Fruit fly (Drosophila melanogaster) whole organism, prepupa: ENCODE measurements around the gene CG34305.

Experiments used
- CG10669 ChIP-seq: fragments of 200-800 bp; sonication (Bioruptor generic); optimal IDR thresholded peaks from 3 replicates; lab custom pipeline; 2018; ENCODE audit warnings: missing biosample characterization, mild to moderate bottlenecking, missing genetic modification characterization, moderate library complexity
- CG11294 ChIP-seq: fragments of 200-800 bp; sonication (Bioruptor generic); IDR thresholded peaks from 2 replicates; pipeline ENCODE4 v1.3.6; 2022; ENCODE audit warnings: missing biosample characterization, missing genetic modification characterization
- CG11902 ChIP-seq: fragments of 200-800 bp; sonication (Bioruptor generic); optimal IDR thresholded peaks from 3 replicates; lab custom pipeline; 2016; ENCODE audit warnings: missing biosample characterization, missing genetic modification characterization
- CG15336 ChIP-seq: fragments of 200-800 bp; sonication (Bioruptor generic); IDR thresholded peaks from 2 replicates; pipeline ENCODE4 v1.3.6; 2022; ENCODE audit warnings: missing biosample characterization, missing genetic modification characterization
- CG16779 ChIP-seq: fragments of 200-800 bp; sonication (Bioruptor generic); optimal IDR thresholded peaks from 3 replicates; lab custom pipeline; 2017; ENCODE audit warnings: missing biosample characterization, mild to moderate bottlenecking, missing genetic modification characterization
- CG31627 ChIP-seq: fragments of 200-800 bp; sonication (Bioruptor generic); optimal IDR thresholded peaks from 3 replicates; lab custom pipeline; 2016; ENCODE audit warnings: missing biosample characterization, missing genetic modification characterization
- CG32006 ChIP-seq: fragments of 200-800 bp; sonication (Bioruptor generic); optimal IDR thresholded peaks from 3 replicates; lab custom pipeline; 2017; ENCODE audit warnings: missing biosample characterization, mild to moderate bottlenecking, missing genetic modification characterization
- CG34406 ChIP-seq: fragments of 200-800 bp; sonication (Bioruptor generic); optimal IDR thresholded peaks from 3 replicates; lab custom pipeline; 2016; ENCODE audit warnings: missing biosample characterization, missing genetic modification characterization
- CG3919 ChIP-seq: fragments of 200-800 bp; sonication (Bioruptor generic); optimal IDR thresholded peaks from 3 replicates; lab custom pipeline; 2016; ENCODE audit warnings: missing biosample characterization, missing genetic modification characterization
- CG4318 ChIP-seq: fragments of 200-800 bp; sonication (Bioruptor generic); optimal IDR thresholded peaks from 3 replicates; lab custom pipeline; 2017; ENCODE audit warnings: missing biosample characterization, mild to moderate bottlenecking, missing genetic modification characterization
- CG6163 ChIP-seq: fragments of 200-800 bp; sonication (Bioruptor generic); IDR thresholded peaks from 3 replicates; pipeline ENCODE4 v1.3.6; 2022; ENCODE audit warnings: missing biosample characterization, missing genetic modification characterization
- CG6276 ChIP-seq: fragments of 200-800 bp; sonication (Bioruptor generic); optimal IDR thresholded peaks from 2 replicates; lab custom pipeline; 2017; ENCODE audit warnings: missing biosample characterization, mild to moderate bottlenecking, missing genetic modification characterization
- CG6792 ChIP-seq: fragments of 200-800 bp; sonication (Bioruptor generic); optimal IDR thresholded peaks from 3 replicates; lab custom pipeline; 2016; ENCODE audit warnings: missing biosample characterization, missing genetic modification characterization
- CG6808 ChIP-seq: fragments of 200-800 bp; sonication (Bioruptor generic); optimal IDR thresholded peaks from 3 replicates; lab custom pipeline; 2017; ENCODE audit warnings: missing biosample characterization, missing genetic modification characterization, mild to moderate bottlenecking, moderate library complexity, missing genetic modification reagents
- CG7368 ChIP-seq: fragments of 200-800 bp; sonication (Bioruptor generic); optimal IDR thresholded peaks from 3 replicates; lab custom pipeline; 2016; ENCODE audit warnings: missing biosample characterization, missing genetic modification characterization
- CG8119 ChIP-seq: fragments of 200-800 bp; sonication (Bioruptor generic); IDR thresholded peaks from 3 replicates; pipeline ENCODE4 v1.3.6; 2022; ENCODE audit warnings: missing biosample characterization, missing genetic modification characterization
- CG8632 ChIP-seq: fragments of 200-800 bp; sonication (Bioruptor generic); optimal IDR thresholded peaks from 3 replicates; lab custom pipeline; 2016; ENCODE audit warnings: missing biosample characterization, missing genetic modification characterization
- Eip75B ChIP-seq: fragments of 200-800 bp; sonication (Bioruptor generic); optimal IDR thresholded peaks from 3 replicates; lab custom pipeline; 2016; ENCODE audit warnings: missing biosample characterization, missing genetic modification characterization
- Eip78C ChIP-seq: fragments of 200-800 bp; sonication (Bioruptor generic); peaks from one replicate; lab custom pipeline; 2016; ENCODE audit warnings: missing biosample characterization, missing genetic modification characterization
- Eip93F ChIP-seq: fragments of 200-800 bp; sonication (Bioruptor generic); optimal IDR thresholded peaks from 2 replicates; lab custom pipeline; 2016; ENCODE audit warnings: missing biosample characterization, mild to moderate bottlenecking, missing genetic modification characterization
- Ets96B ChIP-seq: fragments of 200-800 bp; optimal IDR thresholded peaks from 2 replicates; lab custom pipeline; 2019; ENCODE audit warnings: missing biosample characterization, mild to moderate bottlenecking, missing genetic modification characterization, moderate library complexity
- Gug ChIP-seq: fragments of 200-800 bp; sonication (Bioruptor generic); IDR thresholded peaks from 2 replicates; pipeline ENCODE4 v1.3.6; 2022; ENCODE audit warnings: missing biosample characterization, missing genetic modification characterization
- Hr39 ChIP-seq: fragments of 200-800 bp; sonication (Bioruptor generic); optimal IDR thresholded peaks from 2 replicates; lab custom pipeline; 2016; ENCODE audit warnings: missing biosample characterization, missing genetic modification characterization
- Hr4 ChIP-seq: fragments of 200-800 bp; sonication (Bioruptor generic); optimal IDR thresholded peaks from 3 replicates; lab custom pipeline; 2016; ENCODE audit warnings: missing biosample characterization, missing genetic modification characterization
- Lpt ChIP-seq: fragments of 200-800 bp; sonication (Bioruptor generic); optimal IDR thresholded peaks from 3 replicates; lab custom pipeline; 2016; ENCODE audit warnings: missing biosample characterization, missing genetic modification characterization
- OdsH ChIP-seq: fragments of 200-800 bp; sonication (Bioruptor generic); optimal IDR thresholded peaks from 3 replicates; lab custom pipeline; 2016; ENCODE audit warnings: missing biosample characterization, missing genetic modification characterization
- Smox ChIP-seq: fragments of 200-800 bp; sonication (Bioruptor generic); optimal IDR thresholded peaks from 3 replicates; lab custom pipeline; 2016; ENCODE audit warnings: missing biosample characterization, missing genetic modification characterization
- Sox14 ChIP-seq: fragments of 200-800 bp; sonication (Bioruptor generic); optimal IDR thresholded peaks from 3 replicates; lab custom pipeline; 2016; ENCODE audit warnings: missing biosample characterization, missing genetic modification characterization
- Sox15 ChIP-seq: fragments of 200-800 bp; sonication (Bioruptor generic); optimal IDR thresholded peaks from 3 replicates; lab custom pipeline; 2016; ENCODE audit warnings: missing biosample characterization, missing genetic modification characterization
- cyc ChIP-seq: fragments of 200-800 bp; sonication (Bioruptor generic); optimal IDR thresholded peaks from 3 replicates; lab custom pipeline; 2016; ENCODE audit warnings: missing biosample characterization, missing genetic modification characterization
- dac ChIP-seq: fragments of 200-800 bp; sonication (Bioruptor generic); optimal IDR thresholded peaks from 2 replicates; lab custom pipeline; 2017; ENCODE audit warnings: missing biosample characterization, mild to moderate bottlenecking, missing genetic modification characterization
- dsx ChIP-seq: fragments of 200-800 bp; optimal IDR thresholded peaks from 3 replicates; lab custom pipeline; 2019; ENCODE audit warnings: missing biosample characterization, mild to moderate bottlenecking, missing genetic modification characterization, moderate library complexity; ENCODE audit not compliant: poor library complexity, severe bottlenecking
- esn ChIP-seq: fragments of 200-800 bp; sonication (Bioruptor generic); optimal IDR thresholded peaks from 2 replicates; lab custom pipeline; 2016; ENCODE audit warnings: missing biosample characterization, mild to moderate bottlenecking, missing genetic modification characterization, moderate library complexity
- fd59A ChIP-seq: fragments of 200-800 bp; sonication (Bioruptor generic); optimal IDR thresholded peaks from 2 replicates; lab custom pipeline; 2017; ENCODE audit warnings: missing biosample characterization, mild to moderate bottlenecking, missing genetic modification characterization, missing genetic modification reagents
- fkh ChIP-seq: fragments of 200-800 bp; sonication (Bioruptor generic); optimal IDR thresholded peaks from 3 replicates; lab custom pipeline; 2017; ENCODE audit warnings: missing biosample characterization, mild to moderate bottlenecking, missing genetic modification characterization, moderate library complexity
- pdm3 ChIP-seq: fragments of 200-800 bp; sonication (Bioruptor generic); optimal IDR thresholded peaks from 3 replicates; lab custom pipeline; 2016; ENCODE audit warnings: missing biosample characterization, missing genetic modification characterization
- spab ChIP-seq: fragments of 200-800 bp; sonication (Bioruptor generic); optimal IDR thresholded peaks from 2 replicates; lab custom pipeline; 2017; ENCODE audit warnings: missing biosample characterization, mild to moderate bottlenecking, missing genetic modification characterization, missing genetic modification reagents
- ss ChIP-seq, 2 experiments: fragments of 200-800 bp; sonication (Bioruptor generic); optimal IDR thresholded peaks; 2 replicates in 1 of 2; 3 replicates in 1 of 2; lab custom pipeline; 2017 to 2018; ENCODE audit warnings: mild to moderate bottlenecking in 2 of 2, missing biosample characterization in 2 of 2, missing genetic modification characterization in 2 of 2, moderate library complexity in 1 of 2
- svp ChIP-seq: fragments of 200-800 bp; sonication (Bioruptor generic); peaks from one replicate; lab custom pipeline; 2016; ENCODE audit warnings: missing biosample characterization, missing genetic modification characterization
- vri ChIP-seq: fragments of 200-800 bp; sonication (Bioruptor generic); optimal IDR thresholded peaks from 3 replicates; lab custom pipeline; 2016; ENCODE audit warnings: missing biosample characterization, mild to moderate bottlenecking, missing genetic modification characterization

Gene CG34305

DNA sequence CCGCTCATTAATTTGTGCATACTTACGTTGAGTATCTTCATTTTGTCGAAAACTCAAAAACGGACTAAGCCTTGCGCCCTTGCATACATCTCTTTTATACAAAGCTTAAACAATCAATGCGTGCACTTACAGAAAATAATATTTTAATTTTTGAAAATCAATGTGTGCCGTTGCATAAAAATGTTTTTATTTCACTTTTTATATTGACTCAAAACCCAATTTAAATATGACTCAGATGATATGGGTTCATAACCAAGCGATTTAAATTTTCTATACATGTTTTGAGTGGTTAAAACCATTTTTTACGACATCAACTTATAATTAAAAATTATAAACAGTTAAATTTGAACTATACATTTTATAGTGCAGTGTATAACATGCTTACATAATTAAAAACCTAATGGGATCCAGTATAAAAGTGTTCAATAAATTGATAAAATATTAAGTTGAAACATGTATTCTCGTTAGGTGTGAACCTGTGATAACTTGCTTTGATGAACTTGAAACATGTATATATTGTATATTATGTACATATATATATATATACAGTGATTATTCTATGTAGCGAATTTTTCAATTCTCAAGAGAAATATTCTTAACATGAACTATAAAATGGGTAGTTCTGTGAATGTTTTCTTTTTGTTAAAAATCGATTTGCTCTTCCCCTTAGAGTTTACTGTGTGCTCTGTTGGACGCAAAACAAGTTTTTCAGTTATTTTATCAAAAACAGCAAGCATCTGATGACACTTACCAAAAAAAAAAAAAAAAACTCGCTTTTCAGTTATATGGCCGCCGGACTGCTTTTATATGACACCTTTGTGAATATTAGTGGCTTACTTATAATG lies at the start of gene CG34305 (continued):
- TF ChIP-seq CG6276 (no peak), CG32006 (GFP tag; lab: Kevin White, UChicago) (no peak), CG16779 (tag; lab: Kevin White, UChicago) (no peak), CG3919 (GFP tag; lab: Kevin White, UChicago) (peak; percentile 11), Smox (GFP tag; lab: Kevin White, UChicago) (peak; percentile 39), CG11294 (GFP tag; lab: Robert Waterston, UW) (no peak), dac (GFP tag; lab: Kevin White, UChicago) (no peak), CG8119 (no peak), Hr39 (GFP tag; lab: Kevin White, UChicago) (peak; percentile 46)

DNA sequence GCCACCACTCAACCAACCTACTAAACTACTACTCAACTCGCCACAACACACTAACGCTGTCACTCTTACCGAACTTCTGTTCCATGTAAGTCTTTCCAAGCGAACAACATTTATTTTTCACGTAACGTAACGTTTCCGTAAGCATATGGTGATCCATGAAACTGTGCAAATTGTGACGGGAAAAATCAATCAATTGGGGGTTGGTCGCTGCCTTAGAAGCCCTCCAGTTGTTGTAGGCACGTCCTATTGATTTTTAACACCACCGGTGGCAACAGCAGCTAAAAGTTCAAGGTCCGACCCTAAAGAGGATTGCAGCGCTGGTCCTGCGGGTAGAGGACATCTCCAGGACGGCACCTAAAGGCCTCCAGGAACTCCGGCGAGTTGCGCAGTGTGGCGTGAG lies 49.2 kb upstream of the CG34305 start:
- no peak for TF ChIP-seq Sox15 (GFP tag; lab: Kevin White, UChicago)
- TF ChIP-seq CG3919 (GFP tag; lab: Kevin White, UChicago) = no peak
- TF ChIP-seq CG6808 (GFP tag; lab: Kevin White, UChicago) = no peak
- TF ChIP-seq CG7368 (GFP tag; lab: Kevin White, UChicago) = no peak
- TF ChIP-seq OdsH (GFP tag; lab: Kevin White, UChicago) = no peak
- TF ChIP-seq fkh (GFP tag; lab: Kevin White, UChicago) = no peak
- TF ChIP-seq CG6792 (GFP tag; lab: Kevin White, UChicago) = no peak
- TF ChIP-seq CG15336 (GFP tag; lab: Robert Waterston, UW) = no peak
- TF ChIP-seq CG32006 (GFP tag; lab: Kevin White, UChicago) = no peak
- TF ChIP-seq CG10669 (GFP tag; lab: Kevin White, UChicago) = no peak
- TF ChIP-seq CG34406 (GFP tag; lab: Kevin White, UChicago) = no peak
- no peak for TF ChIP-seq Gug
- no peak for TF ChIP-seq CG6163 (GFP tag; lab: Robert Waterston, UW)
- no peak for TF ChIP-seq Smox (GFP tag; lab: Kevin White, UChicago)
- TF ChIP-seq CG11294 (GFP tag; lab: Robert Waterston, UW) = no peak
- TF ChIP-seq pdm3 = no peak
- TF ChIP-seq CG11902 (GFP tag; lab: Kevin White, UChicago) = no peak

DNA sequence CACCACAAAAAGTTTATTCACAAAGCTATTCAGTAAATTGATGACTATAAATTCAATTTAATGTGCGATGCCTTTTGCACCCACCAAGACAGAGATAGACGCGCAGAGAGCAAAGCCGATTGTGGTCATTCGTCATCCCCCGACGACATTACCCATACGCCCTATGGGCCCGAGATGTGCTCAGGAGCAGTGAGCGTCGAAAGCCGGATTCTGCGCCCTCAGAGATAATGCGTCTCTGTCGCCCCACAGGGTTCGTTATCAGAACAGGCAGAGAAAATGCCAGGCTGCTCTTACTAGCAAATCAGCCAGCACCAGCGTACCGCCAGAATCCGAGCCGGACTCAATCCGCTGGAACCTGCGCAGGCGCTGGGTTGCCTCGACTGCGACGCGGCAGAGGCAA lies 48.3 kb upstream of the CG34305 start:
- TF ChIP-seq CG6808 (GFP tag; lab: Kevin White, UChicago) (peak; percentile 25), fd59A (GFP tag; lab: Kevin White, UChicago) (no peak), CG7368 (GFP tag; lab: Kevin White, UChicago) (no peak), CG4318 (GFP tag; lab: Kevin White, UChicago) (no peak), Eip78C (GFP tag; lab: Kevin White, UChicago) (peak; percentile 30), Lpt (no peak), CG8632 (no peak), svp (GFP tag; lab: Kevin White, UChicago) (peak; percentile 88), ss (GFP tag; optimal IDR thresholded peaks at IDR 0.05; lab: Kevin White, UChicago) (no peak), CG6276 (no peak), CG31627 (GFP tag; lab: Kevin White, UChicago) (no peak), Eip93F (GFP tag; lab: Kevin White, UChicago) (no peak), vri (GFP tag; lab: Kevin White, UChicago) (no peak), Hr4 (GFP tag; lab: Kevin White, UChicago) (no peak), CG11902 (GFP tag; lab: Kevin White, UChicago) (no peak), dsx (no peak), Eip75B (GFP tag; lab: Kevin White, UChicago) (no peak), Smox (GFP tag; lab: Kevin White, UChicago) (no peak), CG11294 (GFP tag; lab: Robert Waterston, UW) (no peak), CG10669 (GFP tag; lab: Kevin White, UChicago) (no peak), Ets96B (no peak), spab (GFP tag; lab: Kevin White, UChicago) (no peak), Sox14 (no peak), esn (no peak), cyc (GFP tag; lab: Kevin White, UChicago) (no peak)
- TF ChIP-seq, all 60 proteins: peak for 3
